Fruit fly (Drosophila melanogaster): Measurements from ENCODE around the gene Arp5.

The Arp5 gene

DNA sequence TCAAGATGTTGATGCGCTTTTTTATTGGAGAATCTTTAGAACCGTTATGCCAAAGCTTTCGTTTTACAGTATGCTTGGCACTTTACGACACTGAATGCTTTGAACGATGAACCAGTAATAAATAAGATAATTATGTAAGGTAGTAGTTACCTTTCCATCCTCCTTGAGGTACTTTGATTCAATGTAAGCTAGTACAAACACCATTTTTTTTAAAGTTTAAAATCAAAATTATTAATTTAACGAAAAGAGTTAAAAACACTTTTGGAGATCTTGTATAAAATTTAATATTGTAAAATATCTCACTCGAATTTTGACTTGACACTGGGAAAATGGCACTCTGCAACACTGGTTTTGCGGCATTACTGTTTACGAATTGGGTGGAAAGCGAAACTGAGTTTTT lies at the start of gene Arp5, which contains the start of gene CG7208 (continued):
- TF ChIP-seq CG15601 (tag; optimal IDR thresholded peaks at IDR 0.05) (peak; percentile 67), lilli (GFP tag; optimal IDR thresholded peaks at IDR 0.05) (peak; percentile 86), jumu (GFP tag; optimal IDR thresholded peaks at IDR 0.05) (peak; percentile 49), h (optimal IDR thresholded peaks at IDR 0.05) (no peak), corto (GFP tag; optimal IDR thresholded peaks at IDR 0.05) (no peak), ci (GFP tag; IDR thresholded peaks at IDR 0.05) (peak; percentile 36; the same call in 1 of the 3 replicates), sens (GFP tag) (peak; percentile 95), CG7928 (GFP tag; optimal IDR thresholded peaks at IDR 0.05) (peak; percentile 30), pros (GFP tag; optimal IDR thresholded peaks at IDR 0.05) (no peak), prd (optimal IDR thresholded peaks at IDR 0.05) (no peak), prd (GFP tag; IDR thresholded peaks at IDR 0.05) (peak; percentile 66), H2.0 (GFP tag; IDR thresholded peaks at IDR 0.05) (no peak), Spps (tag; optimal IDR thresholded peaks at IDR 0.05) (peak; percentile 29), al (GFP tag; IDR thresholded peaks at IDR 0.05) (peak; percentile 72), CG7556 (GFP tag; optimal IDR thresholded peaks at IDR 0.05) (peak; percentile 60), nerfin-1 (tag; optimal IDR thresholded peaks at IDR 0.05) (peak; percentile 45), CG13287 (GFP tag; IDR thresholded peaks at IDR 0.05; ENCODE audit: partially characterized antibody) (peak; percentile 59), lbe (GFP tag; optimal IDR thresholded peaks at IDR 0.05) (peak; percentile 56), Sry-δ (GFP tag; optimal IDR thresholded peaks at IDR 0.05) (peak; percentile 32), CG11085 (GFP tag; IDR thresholded peaks at IDR 0.05) (peak; percentile 59), Tbp (GFP tag; optimal IDR thresholded peaks at IDR 0.05) (no peak), CG11695 (GFP tag; IDR thresholded peaks at IDR 0.05) (peak; percentile 49; the same call in 1 of the 3 replicates), CG17361 (GFP tag; IDR thresholded peaks at IDR 0.05) (peak; percentile 67), tx (GFP tag; optimal IDR thresholded peaks at IDR 0.05) (peak; percentile 41), nerfin-2 (GFP tag; IDR thresholded peaks at IDR 0.05; ENCODE audit: partially characterized antibody) (no peak), CG2202 (tag; optimal IDR thresholded peaks at IDR 0.05) (no peak), Fer1 (GFP tag; optimal IDR thresholded peaks at IDR 0.05) (peak; percentile 70), CG13894 (tag; optimal IDR thresholded peaks at IDR 0.05) (peak; percentile 69), CG10959 (GFP tag; IDR thresholded peaks at IDR 0.05) (no peak), CG6791 (GFP tag; IDR thresholded peaks at IDR 0.05; ENCODE audit: partially characterized antibody) (no peak), Dll (GFP tag; IDR thresholded peaks at IDR 0.05; ENCODE audit: partially characterized antibody) (peak; percentile 46; the same call in 1 of the 4 replicates), CG9797 (GFP tag; optimal IDR thresholded peaks at IDR 0.05) (no peak), gem (tag; optimal IDR thresholded peaks at IDR 0.05) (no peak), Trl (optimal IDR thresholded peaks at IDR 0.05) (no peak), Trl (GFP tag; optimal IDR thresholded peaks at IDR 0.05) (peak; percentile 46), ap (GFP tag; IDR thresholded peaks at IDR 0.05) (0 out of 2 replicates have a peak, but pooled peaks have one; percentile 30), sob (GFP tag; IDR thresholded peaks at IDR 0.05) (peak; percentile 79), Vsx1 (GFP tag; optimal IDR thresholded peaks at IDR 0.05) (no peak), lola (GFP tag; optimal IDR thresholded peaks at IDR 0.05) (peak in 1 of 3 experiments; percentile 51), nom (GFP tag; optimal IDR thresholded peaks at IDR 0.05) (no peak), CG4424 (GFP tag; optimal IDR thresholded peaks at IDR 0.05) (peak; percentile 49), Sox100B (GFP tag; optimal IDR thresholded peaks at IDR 0.05) (peak; percentile 64), lab (GFP tag; optimal IDR thresholded peaks at IDR 0.05) (no peak), bowl (GFP tag; IDR thresholded peaks at IDR 0.05) (no peak), CG10267 (tag; optimal IDR thresholded peaks at IDR 0.05) (peak; percentile 95), CG3838 (GFP tag; optimal IDR thresholded peaks at IDR 0.05) (peak; percentile 25), klu (GFP tag; IDR thresholded peaks at IDR 0.05) (peak; percentile 60; the same call in 1 of the 2 replicates), Fer3 (tag; optimal IDR thresholded peaks at IDR 0.05) (peak; percentile 77), ttk (GFP tag; IDR thresholded peaks at IDR 0.05) (no peak), fd64A (GFP tag; optimal IDR thresholded peaks at IDR 0.05) (no peak), CG12104 (GFP tag; optimal IDR thresholded peaks at IDR 0.05) (peak; percentile 61), unpg (GFP tag; optimal IDR thresholded peaks at IDR 0.05) (no peak)
